Worm (Caenorhabditis elegans) whole organism, midembryonic: Measurements from ENCODE around the gene glb-3.
"Not testable (repeated sequence)": the region's sequence is repeated elsewhere in the genome, so short reads cannot be mapped to it uniquely, and the experiment has no call there.

ENCODE experiments used
- T22C8.4 ChIP-seq: fragments of 200-800 bp; sonication (Bioruptor generic); IDR thresholded peaks from 2 replicates; pipeline ENCODE4 v1.3.6; 2022; ENCODE audit warnings: missing genetic modification characterization, missing compliant biosample characterization
- cog-1 ChIP-seq: sonication (generic microtip); optimal IDR thresholded peaks from 2 replicates; lab custom pipeline; 2016; ENCODE audit warnings: missing genetic modification characterization, missing compliant biosample characterization
- flt-1 ChIP-seq: fragments of 200-800 bp; sonication (Bioruptor generic); IDR thresholded peaks from 2 replicates; pipeline ENCODE4 v1.3.6; 2022; ENCODE audit warnings: missing genetic modification characterization, missing compliant biosample characterization
- klf-2 ChIP-seq: fragments of 200-800 bp; sonication (Bioruptor generic); conservative IDR thresholded peaks from 2 replicates; pipeline ENCODE4 v1.3.6; 2022; ENCODE audit warnings: missing genetic modification reagents, missing genetic modification characterization, missing compliant biosample characterization
- med-1 ChIP-seq: sonication (generic microtip); optimal IDR thresholded peaks from 2 replicates; lab custom pipeline; 2017; ENCODE audit warnings: missing genetic modification characterization, mild to moderate bottlenecking, missing compliant biosample characterization, antibody characterized with exemption, missing genetic modification reagents; ENCODE audit not compliant: insufficient read depth
- ref-1 ChIP-seq: fragments of 200-800 bp; sonication (Bioruptor generic); conservative IDR thresholded peaks from 2 replicates; pipeline ENCODE4 v1.3.6; 2022; ENCODE audit warnings: missing genetic modification reagents, missing genetic modification characterization, missing compliant biosample characterization
- tab-1 ChIP-seq: fragments of 200-800 bp; sonication (Bioruptor generic); IDR thresholded peaks from 2 replicates; pipeline ENCODE4 v1.3.6; 2022; ENCODE audit warnings: missing genetic modification characterization, missing compliant biosample characterization
- ztf-23 ChIP-seq: fragments of 200-800 bp; sonication (Bioruptor generic); IDR thresholded peaks from 2 replicates; pipeline ENCODE4 v1.3.6; 2022; ENCODE audit warnings: missing genetic modification reagents, missing genetic modification characterization, missing compliant biosample characterization
- ztf-29 ChIP-seq: fragments of 200-800 bp; sonication (Bioruptor generic); IDR thresholded peaks from 2 replicates; pipeline ENCODE4 v1.3.6; 2022; ENCODE audit warnings: missing genetic modification reagents, missing genetic modification characterization, missing compliant biosample characterization

The glb-3 gene

ce11 chrV:11134296-11134695, at the start of gene glb-3:
Gene glb-3 (plus strand): TSS chrV:11134596.
- no peak for TF ChIP-seq ztf-23
- TF ChIP-seq ztf-29 = no peak
- TF ChIP-seq med-1 (GFP tag; lab: Kevin White, UChicago) = no peak
- TF ChIP-seq klf-2 (GFP tag; lab: Robert Waterston, UW) = no peak
- no peak for TF ChIP-seq cog-1
- TF ChIP-seq flt-1 (GFP tag; lab: Robert Waterston, UW) = no peak
- no peak for TF ChIP-seq T22C8.4 (GFP tag; lab: Robert Waterston, UW)

ce11 chrV:11087119-11087518, 47.3 kb upstream of the glb-3 start:
- TF ChIP-seq cog-1 (no peak), klf-2 (GFP tag; lab: Robert Waterston, UW) (no peak), ztf-29 (no peak), med-1 (GFP tag; lab: Kevin White, UChicago) (no peak), flt-1 (GFP tag; lab: Robert Waterston, UW) (no peak), ztf-23 (no peak), ref-1 (GFP tag; lab: Robert Waterston, UW) (no peak), tab-1 (GFP tag; lab: Robert Waterston, UW) (no peak), T22C8.4 (GFP tag; lab: Robert Waterston, UW) (no peak)

- TF ChIP-seq cog-1 (no peak), ztf-29 (no peak), tab-1 (GFP tag; lab: Robert Waterston, UW) (no peak), klf-2 (GFP tag; lab: Robert Waterston, UW) (no peak), med-1 (GFP tag; lab: Kevin White, UChicago) (no peak), ref-1 (GFP tag; lab: Robert Waterston, UW) (no peak), flt-1 (GFP tag; lab: Robert Waterston, UW) (no peak), ztf-23 (no peak), T22C8.4 (GFP tag; lab: Robert Waterston, UW) (no peak)
Measured at ce11 chrV:11087519-11087998, 46.8 kb upstream of the glb-3 start, which contains the start of gene Y42A5A.1. Gene Y42A5A.1 (plus strand): TSS chrV:11087948.

- TF ChIP-seq klf-2 (GFP tag; lab: Robert Waterston, UW) (no peak), ref-1 (GFP tag; lab: Robert Waterston, UW) (no peak), T22C8.4 (GFP tag; lab: Robert Waterston, UW) (no peak), ztf-23 (no peak), flt-1 (GFP tag; lab: Robert Waterston, UW) (no peak), tab-1 (GFP tag; lab: Robert Waterston, UW) (no peak), ztf-29 (no peak), cog-1 (no peak), med-1 (GFP tag; lab: Kevin White, UChicago) (no peak)
Measured at ce11 chrV:11093163-11094091, 41.0 kb upstream of the glb-3 start, which contains the start of gene lact-8. Gene lact-8 (minus strand): TSS chrV:11093607.

ce11 chrV:11094698-11095097, 39.7 kb upstream of the glb-3 start:
- TF ChIP-seq cog-1 = no peak
- no peak for TF ChIP-seq T22C8.4 (GFP tag; lab: Robert Waterston, UW)
- no peak for TF ChIP-seq med-1 (GFP tag; lab: Kevin White, UChicago)
- no peak for TF ChIP-seq ztf-29
- no peak for TF ChIP-seq ref-1 (GFP tag; lab: Robert Waterston, UW)
- TF ChIP-seq klf-2 (GFP tag; lab: Robert Waterston, UW) = no peak
- no peak for TF ChIP-seq flt-1 (GFP tag; lab: Robert Waterston, UW)
- TF ChIP-seq tab-1 (GFP tag; lab: Robert Waterston, UW) = no peak
- no peak for TF ChIP-seq ztf-23

ce11 chrV:11095873-11096272, 38.5 kb upstream of the glb-3 start, which contains the start of gene Y42A5A.3:
Gene Y42A5A.3 (minus strand): TSS chrV:11095973.
- TF ChIP-seq ref-1 (GFP tag; lab: Robert Waterston, UW) (no peak), flt-1 (GFP tag; lab: Robert Waterston, UW) (no peak), klf-2 (GFP tag; lab: Robert Waterston, UW) (no peak), med-1 (GFP tag; lab: Kevin White, UChicago) (no peak), ztf-29 (no peak), cog-1 (no peak), T22C8.4 (GFP tag; lab: Robert Waterston, UW) (no peak), tab-1 (GFP tag; lab: Robert Waterston, UW) (no peak), ztf-23 (no peak)

- TF ChIP-seq tab-1 (GFP tag; lab: Robert Waterston, UW) = no peak
- TF ChIP-seq T22C8.4 (GFP tag; lab: Robert Waterston, UW) = no peak
- TF ChIP-seq med-1 (GFP tag; lab: Kevin White, UChicago) = no peak
- TF ChIP-seq flt-1 (GFP tag; lab: Robert Waterston, UW) = no peak
- TF ChIP-seq ztf-23 = no peak
- TF ChIP-seq ztf-29 = no peak
Measured at ce11 chrV:11098599-11098998, 35.8 kb upstream of the glb-3 start, which contains the start of gene cdkl-1. Gene cdkl-1 (plus strand): TSS chrV:11098899.

ce11 chrV:11104408-11104807, 30.0 kb upstream of the glb-3 start:
- TF ChIP-seq ztf-29 (no peak), ref-1 (GFP tag; lab: Robert Waterston, UW) (no peak), cog-1 (no peak), tab-1 (GFP tag; lab: Robert Waterston, UW) (no peak), flt-1 (GFP tag; lab: Robert Waterston, UW) (no peak), klf-2 (GFP tag; lab: Robert Waterston, UW) (no peak), med-1 (GFP tag; lab: Kevin White, UChicago) (no peak), ztf-23 (no peak), T22C8.4 (GFP tag; lab: Robert Waterston, UW) (no peak)

ce11 chrV:11109647-11110046, 24.7 kb upstream of the glb-3 start, which contains the start of gene Y42A5A.5:
Gene Y42A5A.5 (minus strand): TSS chrV:11109747.
- not testable (repeated sequence) for TF ChIP-seq med-1 (GFP tag; lab: Kevin White, UChicago); T22C8.4 (GFP tag; lab: Robert Waterston, UW); ztf-29
